Worm (Caenorhabditis elegans) whole organism, early embryonic: ENCODE measurements around the gene swsn-4.

ENCODE experiments used
- F13C5.2 ChIP-seq: sonication (generic microtip); optimal IDR thresholded peaks from 2 replicates; lab custom pipeline; 2017; ENCODE audit warnings: mild to moderate bottlenecking, missing genetic modification characterization, inconsistent platforms, missing compliant biosample characterization
- ama-1 ChIP-seq: fragments of 150-350 bp; optimal IDR thresholded peaks from 2 replicates; lab custom pipeline; 2014
- ceh-13 ChIP-seq: fragments of 200-800 bp; sonication (Bioruptor generic); optimal IDR thresholded peaks from 2 replicates; lab custom pipeline; 2018; ENCODE audit warnings: mild to moderate bottlenecking, missing genetic modification characterization, missing compliant biosample characterization
- ceh-36 ChIP-seq: sonication (generic microtip); optimal IDR thresholded peaks from 2 replicates; lab custom pipeline; 2016; ENCODE audit warnings: missing genetic modification characterization, inconsistent platforms, missing compliant biosample characterization
- hnd-1 ChIP-seq: sonication (generic microtip); optimal IDR thresholded peaks from 2 replicates; lab custom pipeline; 2016; ENCODE audit warnings: missing genetic modification characterization, missing compliant biosample characterization
- pes-1 ChIP-seq: fragments of 200-800 bp; sonication (Bioruptor generic); IDR thresholded peaks from 2 replicates; pipeline ENCODE4 v1.3.6; 2022; ENCODE audit warnings: missing genetic modification reagents, missing genetic modification characterization, missing compliant biosample characterization
- scrt-1 ChIP-seq: fragments of 200-800 bp; sonication (Bioruptor generic); IDR thresholded peaks from 2 replicates; pipeline ENCODE4 v1.3.6; 2022; ENCODE audit warnings: missing genetic modification characterization, missing compliant biosample characterization

DNA sequence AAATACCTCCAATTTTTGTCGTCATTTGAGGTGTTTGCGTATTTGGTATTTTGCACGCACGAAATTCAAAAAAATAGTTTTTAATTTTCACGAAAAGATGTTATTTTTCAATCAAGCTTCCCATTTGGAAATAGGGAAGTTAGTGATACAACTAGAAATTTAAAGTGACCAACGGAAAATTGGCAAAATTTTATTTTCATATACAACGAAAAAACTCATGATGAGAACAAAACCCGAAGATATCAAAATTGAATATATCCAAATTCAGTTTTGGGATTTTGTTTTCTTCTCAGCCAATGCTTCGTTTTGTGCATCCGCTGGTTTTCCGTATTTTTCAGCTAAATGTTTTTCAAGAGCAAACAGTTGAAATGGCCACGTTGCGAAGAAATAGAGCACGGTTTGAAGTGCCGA lies 20.1 kb downstream of the swsn-4 start:
- no peak for TF ChIP-seq ama-1 (lab: Kevin White, UChicago)
- TF ChIP-seq ceh-13 (GFP tag; lab: Kevin White, UChicago) = no peak
- TF ChIP-seq ceh-36 (tag; lab: Kevin White, UChicago) = no peak
- no peak for TF ChIP-seq hnd-1 (tag; lab: Kevin White, UChicago)
- TF ChIP-seq pes-1 (GFP tag; lab: Robert Waterston, UW) = no peak
- no peak for TF ChIP-seq scrt-1 (GFP tag; lab: Robert Waterston, UW)
- TF ChIP-seq F13C5.2 = no peak
